Worm (Caenorhabditis elegans): ENCODE results near the gene Y32B12B.8.

DNA sequence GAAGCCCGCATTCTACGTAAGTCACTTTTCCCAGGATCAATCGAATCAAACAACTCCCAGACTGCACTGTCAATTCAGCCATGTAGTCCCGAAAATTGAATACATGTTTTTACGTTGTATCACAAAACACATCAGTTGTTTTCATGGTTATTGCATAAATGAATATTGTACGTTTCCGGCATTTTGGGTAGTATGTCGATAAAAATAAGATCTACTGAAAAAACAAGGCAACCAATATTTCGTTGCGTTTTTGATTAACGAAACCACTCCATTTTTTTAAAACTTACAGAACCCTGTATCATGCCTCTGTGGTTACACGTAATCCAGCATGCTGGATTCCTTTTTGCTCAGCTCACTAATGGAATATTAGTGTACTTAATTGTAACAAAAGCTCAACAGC is 37.9 kb downstream of the Y32B12B.8 start, which contains the start of gene str-149:
- TF ChIP-seq Y116A8C.19 (tag; optimal IDR thresholded peaks at IDR 0.05; ENCODE audit: borderline replicate concordance) = no peak
- TF ChIP-seq nhr-12 (tag; optimal IDR thresholded peaks at IDR 0.05) = no peak
